Worm (Caenorhabditis elegans) whole organism, L4 larva: ENCODE results near the gene copb-1.

Source experiments
- aly-2 ChIP-seq: sonication (generic microtip); optimal IDR thresholded peaks from 2 replicates; lab custom pipeline; 2018; ENCODE audit warnings: missing biosample characterization, missing genetic modification characterization
- ama-1 ChIP-seq: fragments of 150-350 bp; optimal IDR thresholded peaks from 2 replicates; lab custom pipeline; 2014; ENCODE audit warnings: inconsistent platforms, mixed read lengths
- daf-12 ChIP-seq: fragments of 150-350 bp; optimal IDR thresholded peaks from 2 replicates; lab custom pipeline; 2014; ENCODE audit warnings: missing biosample characterization, missing genetic modification reagents, missing genetic modification characterization
- jun-1 ChIP-seq: fragments of 150-350 bp; optimal IDR thresholded peaks from 2 replicates; lab custom pipeline; 2014; ENCODE audit warnings: missing biosample characterization, missing genetic modification reagents, missing genetic modification characterization
- lin-1 ChIP-seq: fragments of 200-800 bp; sonication (Bioruptor generic); IDR thresholded peaks from 2 replicates; pipeline ENCODE4 v1.3.6; 2022; ENCODE audit warnings: missing genetic modification reagents, missing genetic modification characterization, missing compliant biosample characterization
- lin-13 ChIP-seq: fragments of 150-350 bp; optimal IDR thresholded peaks from 2 replicates; lab custom pipeline; 2014; ENCODE audit warnings: missing biosample characterization, missing genetic modification reagents, missing genetic modification characterization
- nhr-28 ChIP-seq: fragments of 150-350 bp; optimal IDR thresholded peaks from 2 replicates; lab custom pipeline; 2014; ENCODE audit warnings: missing biosample characterization, missing genetic modification characterization

DNA sequence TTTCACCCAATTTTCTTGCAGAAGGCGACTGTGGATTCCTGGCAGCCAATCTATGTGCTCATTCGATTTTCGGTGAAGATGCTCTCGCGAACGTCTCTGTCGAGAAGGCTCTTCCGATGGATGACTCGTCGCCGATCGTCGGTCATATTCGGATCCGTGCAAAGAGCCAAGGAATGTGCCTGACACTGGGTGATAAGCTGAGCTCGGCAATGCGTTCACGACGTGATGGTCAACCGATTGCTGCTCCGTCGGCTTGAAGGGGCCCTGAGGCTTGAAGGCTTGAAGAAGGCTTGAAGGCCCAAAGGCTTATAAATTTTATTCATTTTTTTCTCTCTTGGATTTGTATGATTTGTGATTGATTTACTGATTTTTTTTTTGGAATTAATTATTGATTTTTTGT lies 8.5 kb downstream of the copb-1 start:
- no peak for TF ChIP-seq nhr-28 (tag; lab: Kevin White, UChicago)
- TF ChIP-seq aly-2 (tag; lab: Kevin White, UChicago): no peak
- no peak for TF ChIP-seq jun-1 (tag; lab: Kevin White, UChicago)
- TF ChIP-seq lin-1 (GFP tag; lab: Robert Waterston, UW): no peak
- no peak for TF ChIP-seq lin-13 (GFP tag; lab: Kevin White, UChicago)
- no peak for TF ChIP-seq daf-12
- no peak for TF ChIP-seq ama-1 (lab: Kevin White, UChicago)
